Worm (Caenorhabditis elegans) whole organism, mixed stage, embryonic: ENCODE results near the gene sptl-2.

ENCODE experiments used
- mep-1 ChIP-seq: fragments of 150-350 bp; optimal IDR thresholded peaks from 2 replicates; lab custom pipeline; 2017; ENCODE audit warnings: missing biosample characterization, missing genetic modification reagents, missing genetic modification characterization, inconsistent platforms
- nhr-237 ChIP-seq: fragments of 150-350 bp; optimal IDR thresholded peaks from 2 replicates; lab custom pipeline; 2014; ENCODE audit warnings: missing biosample characterization, missing genetic modification characterization
- pha-4 ChIP-seq: fragments of 150-350 bp; optimal IDR thresholded peaks from 2 replicates; lab custom pipeline; 2018; ENCODE audit warnings: missing biosample characterization, missing genetic modification reagents, missing genetic modification characterization
- tbx-8 ChIP-seq: fragments of 200-800 bp; sonication (Bioruptor generic); optimal IDR thresholded peaks from 2 replicates; lab custom pipeline; 2018; ENCODE audit warnings: mild to moderate bottlenecking, missing genetic modification characterization, moderate library complexity, missing compliant biosample characterization

DNA sequence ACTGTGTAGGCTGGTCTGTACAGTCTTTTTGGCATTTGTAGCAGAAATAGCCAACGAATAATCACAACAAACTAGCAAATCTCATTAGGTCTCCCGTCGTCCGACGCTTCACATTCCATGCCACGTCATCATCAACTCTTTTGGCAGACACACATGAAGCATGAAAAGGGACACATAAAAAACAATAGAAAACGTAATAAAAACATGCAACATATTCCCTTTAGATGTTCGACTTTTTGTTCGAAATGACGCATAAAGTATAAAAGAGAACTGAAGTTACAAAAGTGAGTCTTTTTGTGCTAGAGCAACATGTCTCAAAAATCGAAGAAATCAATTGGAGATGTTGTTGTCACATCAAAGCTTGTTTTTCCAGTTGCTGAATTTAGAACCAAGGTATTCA, 34.8 kb downstream of the sptl-2 start, which contains the start of gene sth-1:
- TF ChIP-seq pha-4 (no peak), tbx-8 (no peak), mep-1 (tag; lab: Kevin White, UChicago) (no peak), nhr-237 (tag; lab: Kevin White, UChicago) (no peak)
